Fruit fly (Drosophila melanogaster) whole organism, embryonic: ENCODE results near the gene CG10700.

Experiments
- CG10209 ChIP-seq: fragments of 200-800 bp; sonication (Bioruptor generic); optimal IDR thresholded peaks from 3 replicates; lab custom pipeline; 2017; ENCODE audit warnings: missing biosample characterization, mild to moderate bottlenecking, missing genetic modification characterization, missing genetic modification reagents
- CG12299 ChIP-seq: fragments of 200-800 bp; sonication (Bioruptor generic); optimal IDR thresholded peaks from 2 replicates; lab custom pipeline; 2018; ENCODE audit warnings: missing biosample characterization, mild to moderate bottlenecking, missing genetic modification characterization
- CG14710 ChIP-seq: fragments of 200-800 bp; sonication (Bioruptor generic); optimal IDR thresholded peaks from 3 replicates; lab custom pipeline; 2019; ENCODE audit warnings: missing biosample characterization, mild to moderate bottlenecking, missing genetic modification characterization, moderate library complexity
- CG15514 ChIP-seq: fragments of 200-800 bp; sonication (Bioruptor generic); optimal IDR thresholded peaks from 3 replicates; lab custom pipeline; 2017; ENCODE audit warnings: missing biosample characterization, missing genetic modification characterization, mild to moderate bottlenecking, moderate library complexity, missing genetic modification reagents
- CG1792 ChIP-seq: fragments of 200-800 bp; sonication (Bioruptor generic); optimal IDR thresholded peaks from 2 replicates; lab custom pipeline; 2016; ENCODE audit warnings: missing biosample characterization, missing genetic modification characterization
- CG4617 ChIP-seq: fragments of 200-800 bp; sonication (Bioruptor generic); optimal IDR thresholded peaks from 3 replicates; lab custom pipeline; 2016; ENCODE audit warnings: missing biosample characterization, missing genetic modification characterization, borderline replicate concordance
- CG5953 ChIP-seq: fragments of 200-800 bp; sonication (Bioruptor generic); IDR thresholded peaks from 2 replicates; pipeline ENCODE4 v1.3.6; 2022; ENCODE audit warnings: missing biosample characterization, missing genetic modification characterization
- CG6791 ChIP-seq: fragments of 200-800 bp; sonication (Bioruptor generic); IDR thresholded peaks from 3 replicates; pipeline ENCODE4 v1.3.6; 2022; ENCODE audit warnings: missing biosample characterization, missing genetic modification characterization; ENCODE audit not compliant: partially characterized antibody
- CG8359 ChIP-seq: fragments of 200-800 bp; sonication (Bioruptor generic); optimal IDR thresholded peaks from 2 replicates; lab custom pipeline; 2017; ENCODE audit warnings: missing biosample characterization, mild to moderate bottlenecking, missing genetic modification characterization, borderline replicate concordance
- CG8765 ChIP-seq: fragments of 200-800 bp; sonication (Bioruptor generic); IDR thresholded peaks from 2 replicates; pipeline ENCODE4 v1.3.6; 2022; ENCODE audit warnings: missing biosample characterization, missing genetic modification characterization
- CTCF ChIP-seq: fragments of 200-800 bp; sonication (Bioruptor generic); optimal IDR thresholded peaks from 2 replicates; lab custom pipeline; 2017; ENCODE audit warnings: missing biosample characterization, mild to moderate bottlenecking, missing genetic modification characterization, moderate library complexity
- CoRest ChIP-seq: fragments of 200-800 bp; sonication (Bioruptor generic); optimal IDR thresholded peaks from 3 replicates; lab custom pipeline; 2018; ENCODE audit warnings: missing biosample characterization, mild to moderate bottlenecking, missing genetic modification characterization, moderate library complexity
- D19A ChIP-seq: fragments of 200-800 bp; optimal IDR thresholded peaks from 3 replicates; lab custom pipeline; 2019; ENCODE audit warnings: missing biosample characterization, mild to moderate bottlenecking, missing genetic modification characterization, moderate library complexity
- Dip2 ChIP-seq: fragments of 200-800 bp; sonication (Bioruptor generic); IDR thresholded peaks from 2 replicates; pipeline ENCODE4 v1.3.6; 2022; ENCODE audit warnings: missing biosample characterization, missing genetic modification characterization
- E2f1 ChIP-seq: fragments of 200-800 bp; sonication (Bioruptor generic); IDR thresholded peaks from 2 replicates; pipeline ENCODE4 v1.3.6; 2022; ENCODE audit warnings: missing biosample characterization, missing genetic modification characterization
- H15 ChIP-seq: fragments of 200-800 bp; sonication (Bioruptor generic); IDR thresholded peaks from 3 replicates; pipeline ENCODE4 v1.3.6; 2022; ENCODE audit warnings: missing biosample characterization, missing genetic modification characterization
- Hr78 ChIP-seq, 2 experiments: fragments of 200-800 bp in 1 of 2; fragments of >200 bp in 1 of 2; sonication (Bioruptor generic) in 1 of 2; optimal IDR thresholded peaks; 2 replicates each; lab custom pipeline; 2017 to 2019; ENCODE audit warnings: missing biosample characterization in 2 of 2, missing genetic modification characterization in 2 of 2, mild to moderate bottlenecking in 1 of 2, moderate library complexity in 1 of 2
- MTF-1 ChIP-seq: fragments of 200-800 bp; sonication (Bioruptor generic); optimal IDR thresholded peaks from 2 replicates; lab custom pipeline; 2018; ENCODE audit warnings: missing biosample characterization, mild to moderate bottlenecking, missing genetic modification characterization, borderline replicate concordance
- Mad ChIP-seq: fragments of 200-800 bp; sonication (Bioruptor generic); optimal IDR thresholded peaks from 2 replicates; lab custom pipeline; 2016; ENCODE audit warnings: missing biosample characterization, missing genetic modification characterization
- NK7.1 ChIP-seq: fragments of 200-800 bp; sonication (Bioruptor generic); optimal IDR thresholded peaks from 3 replicates; lab custom pipeline; 2016; ENCODE audit warnings: missing biosample characterization, missing genetic modification characterization
- Nf-YB ChIP-seq: fragments of 200-800 bp; sonication (Bioruptor generic); optimal IDR thresholded peaks from 3 replicates; lab custom pipeline; 2019; ENCODE audit warnings: missing biosample characterization, mild to moderate bottlenecking, missing genetic modification characterization, moderate library complexity
- Nf-YC ChIP-seq: fragments of 200-800 bp; optimal IDR thresholded peaks from 3 replicates; lab custom pipeline; 2019; ENCODE audit warnings: missing biosample characterization, mild to moderate bottlenecking, missing genetic modification characterization, moderate library complexity
- Oli ChIP-seq: fragments of 200-800 bp; sonication (Bioruptor generic); optimal IDR thresholded peaks from 2 replicates; lab custom pipeline; 2018; ENCODE audit warnings: missing biosample characterization, mild to moderate bottlenecking, missing genetic modification characterization, moderate library complexity
- PHDP ChIP-seq: fragments of 200-800 bp; sonication (Bioruptor generic); optimal IDR thresholded peaks from 3 replicates; lab custom pipeline; 2018; ENCODE audit warnings: missing biosample characterization, mild to moderate bottlenecking, missing genetic modification characterization, moderate library complexity
- Ptx1 ChIP-seq: fragments of 200-800 bp; sonication (Bioruptor generic); IDR thresholded peaks from 2 replicates; pipeline ENCODE4 v1.3.6; 2022; ENCODE audit warnings: missing biosample characterization, missing genetic modification characterization
- Spps ChIP-seq: fragments of 200-800 bp; sonication (Bioruptor generic); optimal IDR thresholded peaks from 2 replicates; lab custom pipeline; 2018; ENCODE audit warnings: missing biosample characterization, mild to moderate bottlenecking, missing genetic modification characterization
- Trl ChIP-seq, 3 experiments: fragments of >200 bp in 2 of 3; fragments of 200-800 bp in 1 of 3; sonication (Bioruptor generic) in 1 of 3; optimal IDR thresholded peaks; 2 replicates in 1 of 3; 3 replicates in 2 of 3; lab custom pipeline; 2016 to 2017; ENCODE audit warnings: missing biosample characterization in 1 of 3, missing genetic modification characterization in 1 of 3
- ap ChIP-seq: fragments of 200-800 bp; sonication (Bioruptor generic); IDR thresholded peaks from 2 replicates; pipeline ENCODE4 v1.3.6; 2022; ENCODE audit warnings: missing biosample characterization, missing genetic modification characterization
- bbx ChIP-seq: fragments of 200-800 bp; sonication (Bioruptor generic); IDR thresholded peaks from 2 replicates; pipeline ENCODE4 v1.3.6; 2022; ENCODE audit warnings: missing biosample characterization, missing genetic modification characterization; ENCODE audit not compliant: partially characterized antibody
- bowl ChIP-seq: fragments of 200-800 bp; sonication (Bioruptor generic); IDR thresholded peaks from 2 replicates; pipeline ENCODE4 v1.3.6; 2022; ENCODE audit warnings: missing biosample characterization, missing genetic modification characterization
- dmrt99B ChIP-seq: fragments of 200-800 bp; sonication (Bioruptor generic); optimal IDR thresholded peaks from 2 replicates; lab custom pipeline; 2018; ENCODE audit warnings: missing biosample characterization, mild to moderate bottlenecking, missing genetic modification characterization, moderate library complexity
- eve ChIP-seq, 2 experiments: fragments of >200 bp; optimal IDR thresholded peaks; 2 replicates each; lab custom pipeline; 2017; ENCODE audit warnings: missing biosample characterization in 2 of 2, missing genetic modification characterization in 2 of 2
- fd3F ChIP-seq: fragments of 200-800 bp; sonication (Bioruptor generic); optimal IDR thresholded peaks from 2 replicates; lab custom pipeline; 2018; ENCODE audit warnings: missing biosample characterization, mild to moderate bottlenecking, missing genetic modification characterization, moderate library complexity
- fu2 ChIP-seq: fragments of 200-800 bp; sonication (Bioruptor generic); optimal IDR thresholded peaks from 2 replicates; lab custom pipeline; 2016; ENCODE audit warnings: missing biosample characterization, missing genetic modification characterization
- hth ChIP-seq: fragments of >200 bp; optimal IDR thresholded peaks from 2 replicates; lab custom pipeline; 2017; ENCODE audit warnings: inconsistent platforms
- insv ChIP-seq, 2 experiments: fragments of 200-800 bp; sonication (Bioruptor generic); optimal IDR thresholded peaks; 3 replicates each; lab custom pipeline; 2016 to 2018; ENCODE audit warnings: missing biosample characterization in 2 of 2, missing genetic modification characterization in 2 of 2
- nmo ChIP-seq: fragments of 200-800 bp; sonication (Bioruptor generic); optimal IDR thresholded peaks from 2 replicates; lab custom pipeline; 2018; ENCODE audit warnings: missing biosample characterization, mild to moderate bottlenecking, missing genetic modification characterization, moderate library complexity
- pan ChIP-seq, 4 experiments: fragments of >200 bp in 3 of 4; fragments of 200-800 bp in 1 of 4; sonication (Bioruptor generic) in 1 of 4; optimal IDR thresholded peaks in 3 of 4; IDR thresholded peaks in 1 of 4; 2 replicates each; pipeline versions ENCODE4 v1.3.6 to Lab custom; 2017 to 2022; ENCODE audit warnings: missing biosample characterization in 2 of 4, missing genetic modification characterization in 2 of 4, mixed read lengths in 1 of 4
- pho ChIP-seq: fragments of 200-800 bp; sonication (Bioruptor generic); optimal IDR thresholded peaks from 2 replicates; lab custom pipeline; 2016; ENCODE audit warnings: missing biosample characterization, missing genetic modification characterization
- pnt ChIP-seq: fragments of 200-800 bp; sonication (Bioruptor generic); optimal IDR thresholded peaks from 3 replicates; lab custom pipeline; 2016; ENCODE audit warnings: missing biosample characterization, missing genetic modification characterization
- psq ChIP-seq: fragments of 200-800 bp; sonication (Bioruptor generic); optimal IDR thresholded peaks from 2 replicates; lab custom pipeline; 2017; ENCODE audit warnings: missing biosample characterization, missing genetic modification characterization
- pum ChIP-seq: fragments of 200-800 bp; sonication (Bioruptor generic); optimal IDR thresholded peaks from 2 replicates; lab custom pipeline; 2016; ENCODE audit warnings: missing biosample characterization, missing genetic modification characterization
- repo ChIP-seq: fragments of 200-800 bp; sonication (Bioruptor generic); optimal IDR thresholded peaks from 2 replicates; lab custom pipeline; 2016; ENCODE audit warnings: missing biosample characterization, missing genetic modification characterization
- salm ChIP-seq: fragments of 200-800 bp; sonication (Bioruptor generic); optimal IDR thresholded peaks from 2 replicates; lab custom pipeline; 2018; ENCODE audit warnings: missing biosample characterization, mild to moderate bottlenecking, missing genetic modification characterization
- sd ChIP-seq: fragments of 200-800 bp; sonication (Bioruptor generic); optimal IDR thresholded peaks from 3 replicates; lab custom pipeline; 2018; ENCODE audit warnings: missing biosample characterization, mild to moderate bottlenecking, missing genetic modification characterization, moderate library complexity
- tap ChIP-seq: fragments of 200-800 bp; optimal IDR thresholded peaks from 3 replicates; lab custom pipeline; 2019; ENCODE audit warnings: missing biosample characterization, mild to moderate bottlenecking, missing genetic modification characterization, moderate library complexity
- tgo ChIP-seq: fragments of 200-800 bp; sonication (Bioruptor generic); IDR thresholded peaks from 3 replicates; pipeline ENCODE4 v1.3.6; 2022; ENCODE audit warnings: missing biosample characterization, missing genetic modification characterization
- tll ChIP-seq, 2 experiments: fragments of 200-800 bp in 1 of 2; fragments of >200 bp in 1 of 2; sonication (Bioruptor generic) in 1 of 2; optimal IDR thresholded peaks; 2 replicates each; lab custom pipeline; 2017 to 2019; ENCODE audit warnings: missing biosample characterization in 2 of 2, missing genetic modification characterization in 2 of 2, mild to moderate bottlenecking in 1 of 2, moderate library complexity in 1 of 2
- usp ChIP-seq: fragments of >200 bp; optimal IDR thresholded peaks from 2 replicates; lab custom pipeline; 2017; ENCODE audit warnings: missing biosample characterization, missing genetic modification characterization

CG10700 gene

dm6 chr2L:19051534-19052100, 27.2 kb downstream of the CG10700 start, which contains the start of gene Rpn3 (continued):
- TF ChIP-seq Mad (GFP tag; lab: Kevin White, UChicago) (peak; percentile 74), CG8359 (no peak), fd3F (peak; percentile 64), psq (peak; percentile 34), CG4617 (peak; percentile 69), Dip2 (GFP tag; lab: Robert Waterston, UW) (no peak), E2f1 (GFP tag; lab: Robert Waterston, UW) (peak; percentile 85), Oli (tag; lab: Kevin White, UChicago) (peak; percentile 82), dmrt99B (peak; percentile 80), hth (lab: Kevin White, UChicago) (no peak), CG10209 (GFP tag; lab: Kevin White, UChicago) (peak; percentile 85), tap (tag; lab: Kevin White, UChicago) (peak; percentile 74), pnt (GFP tag; lab: Kevin White, UChicago) (peak; percentile 62), repo (GFP tag; lab: Kevin White, UChicago) (peak; percentile 73), ap (peak; percentile 80), CG8765 (peak; percentile 57), CTCF (GFP tag; lab: Kevin White, UChicago) (no peak), pho (GFP tag; lab: Kevin White, UChicago) (peak; percentile 82), bbx (GFP tag; lab: Robert Waterston, UW) (peak; percentile 54; the same call in 1 of the 2 replicates), CG14710 (tag; lab: Kevin White, UChicago) (peak; percentile 87), Nf-YC (peak; percentile 67), MTF-1 (GFP tag; lab: Kevin White, UChicago) (no peak), insv (GFP tag; optimal IDR thresholded peaks at IDR 0.05; lab: Kevin White, UChicago) (no peak), CG5953 (GFP tag; lab: Robert Waterston, UW) (peak; percentile 85), salm (peak; percentile 68), D19A (tag; lab: Kevin White, UChicago) (peak; percentile 70), usp (GFP tag; lab: Kevin White, UChicago) (no peak), eve (GFP tag; optimal IDR thresholded peaks at IDR 0.05; lab: Kevin White, UChicago) (no peak), fu2 (GFP tag; lab: Kevin White, UChicago) (peak; percentile 80), Ptx1 (peak; percentile 91), Nf-YB (peak; percentile 62), Hr78 (GFP tag; optimal IDR thresholded peaks at IDR 0.05; lab: Kevin White, UChicago) (no peak), nmo (GFP tag; lab: Kevin White, UChicago) (peak; percentile 87), Spps (tag; lab: Kevin White, UChicago) (peak; percentile 75), H15 (GFP tag; lab: Robert Waterston, UW) (peak; percentile 87), sd (tag; lab: Kevin White, UChicago) (no peak), PHDP (peak; percentile 83), NK7.1 (GFP tag; lab: Kevin White, UChicago) (peak; percentile 63), pum (peak; percentile 69), tll (GFP tag; optimal IDR thresholded peaks at IDR 0.05; lab: Kevin White, UChicago) (no peak), CG6791 (peak; percentile 71), CG15514 (GFP tag; lab: Kevin White, UChicago) (peak; percentile 67), pan (optimal IDR thresholded peaks at IDR 0.05; lab: Kevin White, UChicago) (no peak), pan (GFP tag; optimal IDR thresholded peaks at IDR 0.05 in 1 of 2, IDR thresholded peaks at IDR 0.05 in 1 of 2) (peak in 1 of 2 experiments; percentile 92), CG12299 (tag; lab: Kevin White, UChicago) (peak; percentile 68), CoRest (tag; lab: Kevin White, UChicago) (peak; percentile 81), Trl (optimal IDR thresholded peaks at IDR 0.05; lab: Kevin White, UChicago) (no peak), Trl (GFP tag; optimal IDR thresholded peaks at IDR 0.05; lab: Kevin White, UChicago) (peak; percentile 81), CG1792 (peak; percentile 45), bowl (no peak), tgo (GFP tag; lab: Robert Waterston, UW) (peak; percentile 86)
